Worm (Caenorhabditis elegans) whole organism, late embryonic: ENCODE data around the gene C30A5.16.

ENCODE experiments used
- ceh-19 ChIP-seq: fragments of 200-800 bp; sonication (Bioruptor generic); optimal IDR thresholded peaks from 2 replicates; lab custom pipeline; 2018; ENCODE audit warnings: mild to moderate bottlenecking, missing genetic modification characterization, missing compliant biosample characterization
- dmd-4 ChIP-seq: sonication (generic microtip); optimal IDR thresholded peaks from 2 replicates; lab custom pipeline; 2016; ENCODE audit warnings: borderline replicate concordance, missing genetic modification characterization, missing compliant biosample characterization
- ets-4 ChIP-seq: sonication (generic microtip); optimal IDR thresholded peaks from 2 replicates; lab custom pipeline; 2016; ENCODE audit warnings: missing genetic modification characterization, missing compliant biosample characterization
- pqm-1 ChIP-seq: sonication (generic microtip); optimal IDR thresholded peaks from 2 replicates; lab custom pipeline; 2016; ENCODE audit warnings: missing genetic modification characterization, missing compliant biosample characterization

DNA sequence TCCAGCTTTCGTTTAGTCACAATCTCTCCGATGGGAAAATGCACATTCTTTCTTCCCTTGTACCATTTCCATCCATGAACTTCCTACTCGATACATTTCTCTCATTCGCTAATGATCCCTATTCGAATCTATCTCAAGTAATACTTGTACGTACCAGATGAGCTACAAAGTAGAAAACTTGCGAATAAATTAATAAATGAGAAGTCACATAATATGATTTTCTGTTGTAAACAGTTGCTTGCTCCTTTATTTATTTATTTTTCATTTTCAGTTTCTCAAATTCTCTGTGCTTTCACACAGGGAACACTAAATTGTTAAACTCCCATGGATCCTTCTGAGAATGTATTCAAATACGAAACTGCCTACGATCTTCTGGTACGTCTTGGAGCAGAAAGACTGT lies 8.2 kb downstream of the C30A5.16 start, which contains the start of gene rfs-1:
- no peak for TF ChIP-seq dmd-4
- no peak for TF ChIP-seq ets-4 (tag; lab: Kevin White, UChicago)
- no peak for TF ChIP-seq ceh-19 (GFP tag; lab: Kevin White, UChicago)
- no peak for TF ChIP-seq pqm-1 (tag; lab: Kevin White, UChicago)
